Worm (Caenorhabditis elegans) whole organism, young adult: ENCODE results near the gene C41H7.2.

Experiments used
- B0261.1 ChIP-seq: sonication (generic microtip); optimal IDR thresholded peaks from 2 replicates; lab custom pipeline; 2016; ENCODE audit warnings: mild to moderate bottlenecking, missing genetic modification characterization, moderate library complexity, missing compliant biosample characterization
- D2030.7 ChIP-seq: fragments of 200-800 bp; sonication (Bioruptor generic); IDR thresholded peaks from 2 replicates; pipeline ENCODE4 v1.3.6; 2022; ENCODE audit warnings: missing genetic modification reagents, missing genetic modification characterization, missing compliant biosample characterization
- F37B4.10 ChIP-seq: fragments of 200-800 bp; sonication (Bioruptor generic); IDR thresholded peaks from 2 replicates; pipeline ENCODE4 v1.3.6; 2022; ENCODE audit warnings: missing genetic modification characterization, missing compliant biosample characterization
- F39B2.1 ChIP-seq: fragments of 200-800 bp; sonication (Bioruptor generic); IDR thresholded peaks from 2 replicates; pipeline ENCODE4 v1.3.6; 2022; ENCODE audit warnings: missing genetic modification reagents, missing genetic modification characterization, missing compliant biosample characterization
- F52B5.7 ChIP-seq: sonication (generic microtip); optimal IDR thresholded peaks from 2 replicates; lab custom pipeline; 2016; ENCODE audit warnings: mild to moderate bottlenecking, missing genetic modification characterization, missing compliant biosample characterization
- F57C9.4 ChIP-seq: sonication (generic microtip); optimal IDR thresholded peaks from 2 replicates; lab custom pipeline; 2017; ENCODE audit warnings: mild to moderate bottlenecking, missing genetic modification characterization, missing compliant biosample characterization
- T26A5.8 ChIP-seq: sonication (generic microtip); optimal IDR thresholded peaks from 2 replicates; lab custom pipeline; 2016; ENCODE audit warnings: missing genetic modification characterization, missing compliant biosample characterization
- Y53G8AR.9 ChIP-seq: fragments of 200-800 bp; sonication (Bioruptor generic); conservative IDR thresholded peaks from 2 replicates; pipeline ENCODE4 v1.3.6; 2022; ENCODE audit warnings: missing genetic modification reagents, missing genetic modification characterization, missing compliant biosample characterization
- Y95B8A.8 ChIP-seq: fragments of 200-800 bp; sonication (Bioruptor generic); IDR thresholded peaks from 2 replicates; pipeline ENCODE4 v1.3.6; 2022; ENCODE audit warnings: missing genetic modification reagents, missing genetic modification characterization, missing compliant biosample characterization
- aptf-2 ChIP-seq: fragments of 200-800 bp; sonication (Bioruptor generic); conservative IDR thresholded peaks from 2 replicates; pipeline ENCODE4 v1.3.6; 2022; ENCODE audit warnings: missing genetic modification reagents, missing genetic modification characterization, missing compliant biosample characterization
- aptf-3 ChIP-seq: fragments of 200-800 bp; sonication (Bioruptor generic); IDR thresholded peaks from 2 replicates; pipeline ENCODE4 v1.3.6; 2022; ENCODE audit warnings: missing genetic modification characterization, missing compliant biosample characterization
- atf-7 ChIP-seq: sonication (generic microtip); optimal IDR thresholded peaks from 2 replicates; lab custom pipeline; 2017; ENCODE audit warnings: mild to moderate bottlenecking, missing genetic modification characterization, missing compliant biosample characterization
- bed-1 ChIP-seq: fragments of 200-800 bp; sonication (Bioruptor generic); IDR thresholded peaks from 2 replicates; pipeline ENCODE4 v1.3.6; 2022; ENCODE audit warnings: missing genetic modification reagents, missing genetic modification characterization, missing compliant biosample characterization
- ceh-27 ChIP-seq: fragments of 200-800 bp; sonication (Bioruptor generic); optimal IDR thresholded peaks from 2 replicates; lab custom pipeline; 2018; ENCODE audit warnings: mild to moderate bottlenecking, missing genetic modification characterization, moderate library complexity, missing compliant biosample characterization
- efl-1 ChIP-seq: fragments of 150-350 bp; optimal IDR thresholded peaks from 2 replicates; lab custom pipeline; 2014; ENCODE audit warnings: missing biosample characterization, missing genetic modification reagents, missing genetic modification characterization
- egl-44 ChIP-seq: fragments of 200-800 bp; sonication (Bioruptor generic); IDR thresholded peaks from 2 replicates; pipeline ENCODE4 v1.3.6; 2022; ENCODE audit warnings: missing genetic modification reagents, missing genetic modification characterization, missing compliant biosample characterization
- ekl-4 ChIP-seq: fragments of 200-800 bp; sonication (Bioruptor generic); IDR thresholded peaks from 2 replicates; pipeline ENCODE4 v1.3.6; 2022; ENCODE audit warnings: missing genetic modification reagents, missing genetic modification characterization, missing compliant biosample characterization
- hlh-12 ChIP-seq: sonication (generic microtip); optimal IDR thresholded peaks from 2 replicates; lab custom pipeline; 2016; ENCODE audit warnings: missing genetic modification characterization, missing compliant biosample characterization
- hmg-1.2 ChIP-seq: fragments of 200-800 bp; sonication (Bioruptor generic); IDR thresholded peaks from 2 replicates; pipeline ENCODE4 v1.3.6; 2022; ENCODE audit warnings: missing genetic modification reagents, missing genetic modification characterization, missing compliant biosample characterization
- lsl-1 ChIP-seq: fragments of 200-800 bp; sonication (Bioruptor generic); optimal IDR thresholded peaks from 2 replicates; lab custom pipeline; 2018; ENCODE audit warnings: mild to moderate bottlenecking, missing genetic modification characterization, moderate library complexity, missing compliant biosample characterization
- lsy-27 ChIP-seq: sonication (generic microtip); optimal IDR thresholded peaks from 2 replicates; lab custom pipeline; 2017; ENCODE audit warnings: missing genetic modification characterization, mild to moderate bottlenecking, missing compliant biosample characterization, antibody characterized with exemption, missing genotype, borderline replicate concordance; ENCODE audit not compliant: insufficient read depth
- mes-4 ChIP-seq: sonication (generic microtip); optimal IDR thresholded peaks from 2 replicates; lab custom pipeline; 2016; ENCODE audit warnings: missing genotype, missing genetic modification characterization, missing compliant biosample characterization
- nhr-90 ChIP-seq: sonication (generic microtip); optimal IDR thresholded peaks from 2 replicates; lab custom pipeline; 2016; ENCODE audit warnings: missing genotype, mild to moderate bottlenecking, missing genetic modification characterization, missing compliant biosample characterization
- pbrm-1 ChIP-seq: fragments of 200-800 bp; sonication (Bioruptor generic); IDR thresholded peaks from 2 replicates; pipeline ENCODE4 v1.3.6; 2022; ENCODE audit warnings: missing genetic modification reagents, missing genetic modification characterization, missing compliant biosample characterization
- sdz-38 ChIP-seq: sonication (generic microtip); optimal IDR thresholded peaks from 2 replicates; lab custom pipeline; 2016; ENCODE audit warnings: missing genotype, missing genetic modification characterization, missing compliant biosample characterization
- snpc-1.1 ChIP-seq: sonication (generic microtip); optimal IDR thresholded peaks from 2 replicates; lab custom pipeline; 2017; ENCODE audit warnings: missing genetic modification characterization, mild to moderate bottlenecking, missing compliant biosample characterization, antibody characterized with exemption, moderate library complexity, missing genotype, missing genetic modification reagents; ENCODE audit not compliant: insufficient read depth
- unc-130 ChIP-seq: sonication (generic microtip); optimal IDR thresholded peaks from 2 replicates; lab custom pipeline; 2016; ENCODE audit warnings: missing genetic modification reagents, missing genetic modification characterization, missing compliant biosample characterization
- unc-62 ChIP-seq: fragments of 150-350 bp; optimal IDR thresholded peaks from 2 replicates; lab custom pipeline; 2014; ENCODE audit warnings: missing biosample characterization, missing genetic modification reagents, missing genetic modification characterization
- zfh-2 ChIP-seq: fragments of 200-800 bp; sonication (Bioruptor generic); conservative IDR thresholded peaks from 2 replicates; pipeline ENCODE4 v1.3.6; 2022; ENCODE audit warnings: missing genetic modification reagents, missing genetic modification characterization, missing compliant biosample characterization
- ztf-22 ChIP-seq: fragments of 200-800 bp; sonication (Bioruptor generic); optimal IDR thresholded peaks from 2 replicates; lab custom pipeline; 2018; ENCODE audit warnings: mild to moderate bottlenecking, missing genetic modification characterization, moderate library complexity, missing compliant biosample characterization
- ztf-28 ChIP-seq: fragments of 200-800 bp; sonication (Bioruptor generic); IDR thresholded peaks from 2 replicates; pipeline ENCODE4 v1.3.6; 2022; ENCODE audit warnings: missing genetic modification reagents, missing genetic modification characterization, missing compliant biosample characterization

Gene C41H7.2

DNA sequence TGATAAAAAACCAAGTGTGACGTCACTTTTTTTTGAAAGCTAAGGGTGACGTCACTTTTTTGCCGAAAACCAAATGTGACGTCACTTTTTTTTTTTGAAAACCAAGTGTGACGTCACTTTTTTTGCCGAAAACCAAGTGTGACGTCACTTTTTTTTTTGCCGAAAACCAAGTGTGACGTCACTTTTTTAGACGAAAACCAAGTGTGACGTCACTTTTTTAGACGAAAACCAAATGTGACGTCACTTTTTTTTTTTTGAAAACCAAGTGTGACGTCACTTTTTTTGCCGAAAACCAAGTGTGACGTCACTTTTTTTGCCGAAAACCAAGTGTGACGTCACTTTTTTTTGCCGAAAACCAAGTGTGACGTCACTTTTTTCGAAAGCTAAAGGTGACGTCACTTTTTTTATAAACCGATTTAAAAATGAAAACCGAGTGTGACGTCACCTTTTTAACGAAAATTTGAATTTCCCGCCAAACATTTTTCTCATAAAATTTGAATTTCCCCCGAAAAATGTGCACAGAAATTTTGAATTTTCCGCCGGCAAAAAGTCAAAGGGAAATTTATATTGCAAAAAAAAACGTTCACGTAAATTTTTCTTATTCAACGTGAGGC lies 16.7 kb upstream of the C41H7.2 start:
- no peak for TF ChIP-seq T26A5.8
- peak; percentile 94 for TF ChIP-seq atf-7 (tag; lab: Kevin White, UChicago)
- no peak for TF ChIP-seq B0261.1

DNA sequence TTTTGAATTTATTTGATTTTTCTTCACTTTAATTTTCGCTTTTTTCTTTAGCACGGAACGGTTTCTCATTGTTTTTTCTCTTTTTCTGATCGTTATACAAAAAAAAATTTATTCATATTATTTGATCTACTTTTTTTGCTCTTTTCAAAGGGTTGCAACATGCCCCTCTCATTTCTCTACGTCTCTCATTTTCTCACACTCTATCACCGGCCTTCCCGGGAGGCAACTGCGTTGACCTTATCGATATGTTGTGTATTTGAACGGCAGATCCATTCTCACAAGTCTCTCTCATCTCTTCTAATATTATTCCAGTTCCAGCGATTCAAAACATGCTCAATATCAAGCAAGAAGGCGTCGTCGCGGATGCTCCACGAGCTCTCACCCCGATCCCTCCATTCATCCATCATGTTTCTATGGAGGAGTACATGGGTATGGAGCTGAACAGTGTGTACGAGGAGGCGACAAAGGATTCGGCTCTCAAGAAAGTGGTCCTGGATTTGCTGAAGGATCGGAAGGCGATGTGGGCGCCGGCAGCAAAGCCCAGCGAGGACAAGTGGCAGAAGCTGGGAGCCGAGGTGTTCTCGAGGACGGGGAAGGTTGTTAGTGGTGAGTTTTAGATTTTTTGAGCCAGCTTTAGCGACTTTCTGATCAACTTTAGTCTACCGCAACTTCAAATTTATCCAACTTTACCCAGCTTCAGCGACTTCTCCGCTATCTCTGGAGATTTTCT lies 13.9 kb upstream of the C41H7.2 start, which contains the start of gene lido-9:
Gene lido-9 (plus strand): TSS at position 234 of the 730 bp plus-strand sequence.
- TF ChIP-seq zfh-2 (peak; percentile 71), aptf-2 (GFP tag; lab: Robert Waterston, UW) (peak; percentile 95), Y53G8AR.9 (0 out of 2 replicates have a peak, but pooled peaks have one; percentile 34), hlh-12 (tag; lab: Kevin White, UChicago) (no peak), hmg-1.2 (GFP tag; lab: Robert Waterston, UW) (peak; percentile 62), aptf-3 (GFP tag; lab: Robert Waterston, UW) (0 out of 2 replicates have a peak, but pooled peaks have one; percentile 21), Y95B8A.8 (GFP tag; lab: Robert Waterston, UW) (no peak), efl-1 (GFP tag; lab: Kevin White, UChicago) (peak; percentile 34)

DNA sequence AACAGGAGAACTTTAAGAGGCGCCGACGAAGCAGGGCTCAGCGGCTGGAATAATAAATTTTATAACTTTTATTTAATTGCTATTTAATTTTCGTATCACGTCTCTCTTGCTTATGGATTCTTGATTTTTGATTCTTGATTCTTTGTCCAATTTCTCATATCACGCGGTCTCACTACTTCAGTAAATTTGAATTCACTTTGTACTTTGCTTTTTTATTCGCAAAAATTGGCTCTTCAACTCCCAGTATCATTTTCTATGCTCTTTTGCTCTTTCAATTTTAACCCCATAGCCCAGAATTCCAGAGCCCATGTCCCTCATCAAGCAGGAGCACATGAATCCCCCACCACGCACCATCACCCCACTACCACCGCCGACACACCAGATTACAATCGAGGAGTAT lies 12.4 kb upstream of the C41H7.2 start, which contains the start of gene lido-10:
Gene lido-10 (plus strand): TSS at position 301 of the 400 bp plus-strand sequence.
- no peak for TF ChIP-seq nhr-90 (tag; lab: Kevin White, UChicago)
- TF ChIP-seq bed-1 (GFP tag; lab: Robert Waterston, UW): no peak
- no peak for TF ChIP-seq hmg-1.2 (GFP tag; lab: Robert Waterston, UW)
- TF ChIP-seq F39B2.1 (GFP tag; lab: Robert Waterston, UW): no peak
- no peak for TF ChIP-seq F37B4.10
- no peak for TF ChIP-seq unc-130 (GFP tag; lab: Kevin White, UChicago)
- no peak for TF ChIP-seq ztf-28 (GFP tag; lab: Robert Waterston, UW)
- TF ChIP-seq sdz-38 (tag; lab: Kevin White, UChicago): no peak
- no peak for TF ChIP-seq F57C9.4
- TF ChIP-seq lsy-27 (tag; lab: Kevin White, UChicago): no peak
- TF ChIP-seq snpc-1.1 (tag; lab: Kevin White, UChicago): no peak
- TF ChIP-seq pbrm-1 (GFP tag; lab: Robert Waterston, UW): no peak
- no peak for TF ChIP-seq T26A5.8
- no peak for TF ChIP-seq ceh-27 (GFP tag; lab: Kevin White, UChicago)
- TF ChIP-seq ekl-4 (GFP tag; lab: Robert Waterston, UW): no peak
- TF ChIP-seq D2030.7 (GFP tag; lab: Robert Waterston, UW): no peak
- no peak for TF ChIP-seq mes-4
- TF ChIP-seq F52B5.7 (tag; lab: Kevin White, UChicago): no peak
- TF ChIP-seq lsl-1 (GFP tag; lab: Kevin White, UChicago): no peak
- no peak for TF ChIP-seq ztf-22 (GFP tag; lab: Kevin White, UChicago)
- TF ChIP-seq, all 124 proteins: peak for 0

- no peak for TF ChIP-seq unc-62
- no peak for TF ChIP-seq egl-44 (GFP tag; lab: Robert Waterston, UW)
- TF ChIP-seq, all 124 proteins: peak for 0
These were observed 10.9 kb upstream of the C41H7.2 start, which contains the start of gene lido-11 for ce11 chrII:3003667-3004066. lido-11 (plus strand) TSS chrII:3003967.
